Fruit fly (Drosophila melanogaster) whole organism: ENCODE data around the gene CG9154.

Source experiments
- CG8478 ChIP-seq: fragments of >200 bp; optimal IDR thresholded peaks from 2 replicates; lab custom pipeline; 2018; ENCODE audit warnings: inconsistent platforms
- Dll ChIP-seq: fragments of >200 bp; optimal IDR thresholded peaks from 2 replicates; lab custom pipeline; 2017
- EcR ChIP-seq, 2 experiments: fragments of >200 bp; optimal IDR thresholded peaks; 2 replicates each; lab custom pipeline; 2017; ENCODE audit warnings: missing biosample characterization in 2 of 2, missing genetic modification characterization in 2 of 2, missing genetic modification reagents in 2 of 2
- pan ChIP-seq: fragments of >200 bp; optimal IDR thresholded peaks from 2 replicates; lab custom pipeline; 2017
- psq ChIP-seq: fragments of >200 bp; optimal IDR thresholded peaks from 2 replicates; lab custom pipeline; 2017
- usp ChIP-seq: fragments of >200 bp; optimal IDR thresholded peaks from 2 replicates; lab custom pipeline; 2017; ENCODE audit warnings: missing biosample characterization, missing genetic modification characterization, mixed read lengths

CG9154 gene

dm6 chr2L:6070656-6071231, at the start of gene CG9154, which contains the start of gene Kr-h2:
Gene CG9154 (minus strand): TSS chr2L:6070686.
Gene Kr-h2 (plus strand): TSS chr2L:6070990.
- no peak for TF ChIP-seq Dll (lab: Kevin White, UChicago)
- TF ChIP-seq EcR (GFP tag; optimal IDR thresholded peaks at IDR 0.05; lab: Kevin White, UChicago) = no peak
- TF ChIP-seq psq (lab: Kevin White, UChicago) = no peak
- TF ChIP-seq pan (lab: Kevin White, UChicago) = no peak
- no peak for TF ChIP-seq usp
- no peak for TF ChIP-seq CG8478 (lab: Kevin White, UChicago)

dm6 chr2L:6118212-6118611, 47.7 kb upstream of the CG9154 start, which contains the start of gene CG31642:
Gene CG31642 (plus strand): TSS chr2L:6118512.
- TF ChIP-seq CG8478 (lab: Kevin White, UChicago) (no peak), usp (no peak), psq (lab: Kevin White, UChicago) (no peak), pan (lab: Kevin White, UChicago) (no peak), EcR (GFP tag; optimal IDR thresholded peaks at IDR 0.05; lab: Kevin White, UChicago) (no peak), Dll (lab: Kevin White, UChicago) (no peak)

DNA sequence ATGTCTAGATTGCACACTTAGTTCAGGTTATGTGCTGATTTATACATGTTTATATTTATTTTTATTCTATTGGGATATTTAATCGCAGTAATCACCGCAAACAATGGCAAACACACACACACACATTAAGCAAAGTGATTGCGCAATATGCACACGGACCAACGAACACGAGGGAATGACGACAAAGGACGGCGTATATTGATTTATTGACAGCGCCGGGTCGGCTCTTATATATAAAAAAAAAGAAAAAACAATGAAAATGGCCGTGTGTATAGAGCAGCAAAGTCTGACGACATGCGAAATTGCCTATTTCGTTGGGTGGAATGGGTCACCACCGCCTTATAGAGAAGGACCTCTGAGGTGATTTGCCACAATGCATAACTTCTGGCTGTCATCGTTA, 40.3 kb upstream of the CG9154 start:
- no peak for TF ChIP-seq usp
- TF ChIP-seq EcR (GFP tag; optimal IDR thresholded peaks at IDR 0.05; lab: Kevin White, UChicago) = no peak
- no peak for TF ChIP-seq psq (lab: Kevin White, UChicago)
- no peak for TF ChIP-seq CG8478 (lab: Kevin White, UChicago)
- no peak for TF ChIP-seq Dll (lab: Kevin White, UChicago)
- no peak for TF ChIP-seq pan (lab: Kevin White, UChicago)

- TF ChIP-seq EcR (GFP tag; optimal IDR thresholded peaks at IDR 0.05; lab: Kevin White, UChicago) = no peak
- no peak for TF ChIP-seq Dll (lab: Kevin White, UChicago)
- no peak for TF ChIP-seq pan (lab: Kevin White, UChicago)
Observed at dm6 chr2L:6109313-6109847, 38.9 kb upstream of the CG9154 start.

DNA sequence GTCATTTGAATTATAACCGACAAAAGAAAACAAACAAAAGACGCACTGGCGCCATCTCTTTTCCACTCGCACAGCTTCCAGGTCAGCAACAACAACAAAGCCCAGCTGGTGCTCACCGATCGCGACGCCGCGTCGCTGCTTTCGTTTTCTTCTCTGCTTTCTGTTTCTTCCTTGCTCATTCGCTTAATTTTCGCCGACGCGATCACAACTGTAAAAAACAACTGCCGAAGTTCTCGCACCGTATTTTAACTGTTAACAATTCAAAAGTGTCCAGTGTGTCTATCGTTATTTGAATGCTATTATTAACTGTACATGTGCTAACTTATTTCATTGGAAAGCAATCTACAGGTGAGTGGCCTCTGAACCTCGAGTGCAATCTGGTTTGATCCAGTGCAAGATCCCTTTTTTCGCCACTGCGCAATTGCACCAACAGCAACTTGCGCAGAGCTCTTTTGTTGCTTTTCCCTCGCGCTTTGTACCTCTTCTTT, 29.8 kb upstream of the CG9154 start, which contains the start of gene stai:
TSS of gene stai (plus strand) at position 176 of the 488 bp plus-strand sequence.
- TF ChIP-seq Dll (lab: Kevin White, UChicago) (no peak), EcR (GFP tag; optimal IDR thresholded peaks at IDR 0.05; lab: Kevin White, UChicago) (no peak), pan (lab: Kevin White, UChicago) (peak; percentile 10), usp (no peak), CG8478 (lab: Kevin White, UChicago) (no peak)

dm6 chr2L:6099270-6099644, 28.8 kb upstream of the CG9154 start:
- no peak for TF ChIP-seq pan (lab: Kevin White, UChicago)
- no peak for TF ChIP-seq CG8478 (lab: Kevin White, UChicago)
- TF ChIP-seq EcR (GFP tag; optimal IDR thresholded peaks at IDR 0.05; lab: Kevin White, UChicago) = no peak
- no peak for TF ChIP-seq usp
- TF ChIP-seq Dll (lab: Kevin White, UChicago) = no peak
- no peak for TF ChIP-seq psq (lab: Kevin White, UChicago)

- TF ChIP-seq pan (lab: Kevin White, UChicago) (no peak), Dll (lab: Kevin White, UChicago) (no peak), CG8478 (lab: Kevin White, UChicago) (no peak), EcR (GFP tag; optimal IDR thresholded peaks at IDR 0.05; lab: Kevin White, UChicago) (no peak), usp (no peak), psq (lab: Kevin White, UChicago) (no peak)
Observed at dm6 chr2L:6098479-6099269, 28.2 kb upstream of the CG9154 start, which contains the start of gene CG9175. Gene CG9175 (minus strand): TSS chr2L:6098966.

DNA sequence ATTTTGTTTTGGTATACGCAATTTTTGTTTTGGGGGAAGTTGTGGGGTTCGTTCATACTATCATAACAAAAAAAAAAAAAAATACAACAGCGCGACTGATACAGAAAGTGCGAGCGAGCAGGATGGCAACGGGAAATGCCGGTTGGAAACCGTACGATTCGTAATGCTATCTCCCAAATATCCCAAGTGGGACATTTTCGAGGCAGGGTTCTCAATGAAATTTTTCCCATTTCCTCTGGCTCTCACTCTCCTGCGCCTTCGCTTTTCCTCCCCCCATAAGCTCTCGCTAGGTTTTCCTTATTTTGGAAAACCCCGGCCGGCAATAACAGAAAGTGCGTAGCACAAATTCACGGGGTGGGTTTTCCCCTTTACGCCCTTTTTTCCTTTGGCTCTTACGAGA, 21.8 kb upstream of the CG9154 start:
- TF ChIP-seq Dll (lab: Kevin White, UChicago) (no peak), psq (lab: Kevin White, UChicago) (no peak), pan (lab: Kevin White, UChicago) (no peak), CG8478 (lab: Kevin White, UChicago) (no peak), EcR (GFP tag; optimal IDR thresholded peaks at IDR 0.05; lab: Kevin White, UChicago) (no peak), usp (no peak)

DNA sequence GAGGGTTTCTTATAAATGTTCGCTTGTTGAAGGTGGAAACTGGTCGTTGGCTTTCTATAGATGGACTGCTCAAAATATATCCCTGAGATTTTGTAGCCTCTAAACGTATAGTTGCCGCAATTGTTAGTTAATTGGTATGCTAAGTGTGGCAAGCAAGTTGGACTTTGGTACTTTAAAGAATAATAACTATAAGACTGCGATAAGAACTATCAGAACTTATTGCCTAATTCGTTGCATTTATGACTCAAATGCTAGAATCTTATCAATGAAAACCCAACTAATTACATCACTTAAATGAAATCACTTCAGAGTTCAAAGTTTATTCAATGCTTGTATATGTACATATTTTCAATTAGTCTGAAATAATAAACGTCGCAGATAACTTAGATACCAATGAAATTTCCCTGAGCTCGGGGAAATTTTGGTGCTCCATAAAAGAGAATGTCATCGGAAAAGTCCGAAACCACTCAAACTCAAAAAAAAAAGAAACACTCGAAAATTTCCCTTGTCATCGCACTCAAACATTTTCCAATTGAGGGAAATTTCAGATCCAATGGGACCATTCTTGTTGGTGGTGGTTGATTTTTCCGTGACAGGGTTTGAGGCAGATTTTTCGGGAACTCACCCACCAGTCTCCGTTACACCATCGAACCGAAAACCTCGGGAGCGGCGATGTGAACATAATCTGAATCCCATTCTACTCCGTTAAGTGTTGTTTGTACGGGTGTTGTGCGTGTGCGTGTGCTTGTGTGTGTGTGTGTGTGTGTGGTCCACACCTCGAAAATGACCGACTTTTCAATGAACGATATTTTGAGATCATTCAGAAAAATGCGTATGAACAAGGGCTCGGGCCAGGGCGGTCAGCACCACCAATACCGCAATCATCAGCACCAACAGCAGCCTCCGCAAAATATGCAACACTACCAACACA, 20.6 kb upstream of the CG9154 start, which contains the start of gene CG45075:
TSS of gene CG45075 (plus strand) at position 627 of the 931 bp plus-strand sequence.
- TF ChIP-seq CG8478 (lab: Kevin White, UChicago) = no peak
- TF ChIP-seq EcR (GFP tag; optimal IDR thresholded peaks at IDR 0.05; lab: Kevin White, UChicago) = no peak
- no peak for TF ChIP-seq pan (lab: Kevin White, UChicago)
- no peak for TF ChIP-seq usp
- TF ChIP-seq psq (lab: Kevin White, UChicago) = no peak
- no peak for TF ChIP-seq Dll (lab: Kevin White, UChicago)

- TF ChIP-seq Dll (lab: Kevin White, UChicago) = no peak
- no peak for TF ChIP-seq pan (lab: Kevin White, UChicago)
- TF ChIP-seq usp = no peak
- no peak for TF ChIP-seq EcR (GFP tag; optimal IDR thresholded peaks at IDR 0.05; lab: Kevin White, UChicago)
- no peak for TF ChIP-seq CG8478 (lab: Kevin White, UChicago)
- no peak for TF ChIP-seq psq (lab: Kevin White, UChicago)
Observed at dm6 chr2L:6090365-6090764, 19.9 kb upstream of the CG9154 start.
